Fruit fly (Drosophila melanogaster) whole organism, prepupa: Measurements from ENCODE around the gene CG16789.

ENCODE experiments used
- CG32006 ChIP-seq: fragments of 200-800 bp; sonication (Bioruptor generic); optimal IDR thresholded peaks from 3 replicates; lab custom pipeline; 2017; ENCODE audit warnings: missing biosample characterization, mild to moderate bottlenecking, missing genetic modification characterization
- CG8119 ChIP-seq: fragments of 200-800 bp; sonication (Bioruptor generic); IDR thresholded peaks from 3 replicates; pipeline ENCODE4 v1.3.6; 2022; ENCODE audit warnings: missing biosample characterization, missing genetic modification characterization
- CG9139 ChIP-seq: fragments of 200-800 bp; sonication (Bioruptor generic); optimal IDR thresholded peaks from 3 replicates; lab custom pipeline; 2017; ENCODE audit warnings: missing biosample characterization, mild to moderate bottlenecking, missing genetic modification characterization
- Hr38 ChIP-seq: sonication (Bioruptor generic); optimal IDR thresholded peaks from 2 replicates; lab custom pipeline; 2016; ENCODE audit warnings: missing biosample characterization, missing genetic modification characterization
- Met ChIP-seq: fragments of 200-800 bp; sonication (Bioruptor generic); optimal IDR thresholded peaks from 3 replicates; lab custom pipeline; 2016; ENCODE audit warnings: missing biosample characterization, missing genetic modification characterization
- Sox15 ChIP-seq: fragments of 200-800 bp; sonication (Bioruptor generic); optimal IDR thresholded peaks from 3 replicates; lab custom pipeline; 2016; ENCODE audit warnings: missing biosample characterization, missing genetic modification characterization
- dsx ChIP-seq: fragments of 200-800 bp; optimal IDR thresholded peaks from 3 replicates; lab custom pipeline; 2019; ENCODE audit warnings: missing biosample characterization, mild to moderate bottlenecking, missing genetic modification characterization, moderate library complexity; ENCODE audit not compliant: poor library complexity, severe bottlenecking
- fd85E ChIP-seq: fragments of 200-800 bp; sonication (Bioruptor generic); optimal IDR thresholded peaks from 3 replicates; lab custom pipeline; 2016; ENCODE audit warnings: missing biosample characterization, missing genetic modification characterization
- lz ChIP-seq: fragments of 200-800 bp; sonication (Bioruptor generic); optimal IDR thresholded peaks from 3 replicates; lab custom pipeline; 2016; ENCODE audit warnings: missing biosample characterization, missing genetic modification characterization
- pdm3 ChIP-seq: fragments of 200-800 bp; sonication (Bioruptor generic); optimal IDR thresholded peaks from 3 replicates; lab custom pipeline; 2016; ENCODE audit warnings: missing biosample characterization, missing genetic modification characterization

dm6 chr3R:9565895-9566294 is at the start of gene CG16789:
- no peak for TF ChIP-seq Met (GFP tag; lab: Kevin White, UChicago)
- TF ChIP-seq fd85E = no peak
- TF ChIP-seq Sox15 = no peak
- no peak for TF ChIP-seq lz
- no peak for TF ChIP-seq CG9139 (GFP tag; lab: Kevin White, UChicago)
- no peak for TF ChIP-seq CG32006 (GFP tag; lab: Kevin White, UChicago)
- TF ChIP-seq dsx = no peak
- no peak for TF ChIP-seq pdm3 (GFP tag; lab: Kevin White, UChicago)
- no peak for TF ChIP-seq Hr38 (GFP tag; lab: Kevin White, UChicago)
- no peak for TF ChIP-seq CG8119 (GFP tag; lab: Robert Waterston, UW)
